Worm (Caenorhabditis elegans): ENCODE results near the gene D1054.1.

DNA sequence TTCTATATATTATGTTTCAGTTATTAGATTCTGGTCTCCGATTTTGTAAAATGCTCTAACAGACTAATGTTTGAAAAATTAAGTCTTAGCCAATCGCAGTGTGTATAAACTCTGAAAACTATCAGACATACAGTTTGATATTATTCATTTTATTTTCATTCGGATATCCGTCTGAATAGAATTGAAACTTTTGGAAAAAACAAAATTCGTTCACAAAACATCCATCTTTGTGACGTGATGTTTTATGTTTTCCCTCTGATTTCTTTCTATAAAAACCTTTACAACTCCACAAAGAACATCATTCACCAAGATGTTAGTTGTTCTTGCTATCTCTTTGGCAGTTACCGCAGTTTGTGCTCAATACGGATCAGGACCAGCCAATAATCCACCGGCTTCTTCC lies 23.5 kb upstream of the D1054.1 start, which contains the start of gene ule-3:
- TF ChIP-seq dao-5 (tag; optimal IDR thresholded peaks at IDR 0.05) (no peak), him-1 (tag; optimal IDR thresholded peaks at IDR 0.05) (no peak), W03F9.2 (tag; optimal IDR thresholded peaks at IDR 0.05) (no peak)
